Worm (Caenorhabditis elegans) whole organism, L4/young adult: ENCODE measurements around the gene srw-107.

ENCODE experiments used
- W03F9.2 ChIP-seq: fragments of 150-350 bp; optimal IDR thresholded peaks from 2 replicates; lab custom pipeline; 2014; ENCODE audit warnings: missing biosample characterization, missing genetic modification characterization
- dao-5 ChIP-seq: sonication (generic microtip); optimal IDR thresholded peaks from 2 replicates; lab custom pipeline; 2016; ENCODE audit warnings: missing genotype, missing genetic modification characterization, moderate library complexity, missing compliant biosample characterization
- him-1 ChIP-seq: sonication (generic microtip); optimal IDR thresholded peaks from 2 replicates; lab custom pipeline; 2016; ENCODE audit warnings: missing genotype, missing genetic modification reagents, missing genetic modification characterization, missing compliant biosample characterization

ce11 chrV:541470-541869 lies 20.1 kb upstream of the srw-107 start:
- TF ChIP-seq dao-5 (no peak), him-1 (tag; lab: Kevin White, UChicago) (no peak), W03F9.2 (tag; lab: Kevin White, UChicago) (no peak)
